Fruit fly (Drosophila melanogaster) whole organism, pupa: ENCODE measurements around the gene chinmo.

ENCODE experiments used
- CG15710 ChIP-seq: fragments of 200-800 bp; sonication (Bioruptor generic); optimal IDR thresholded peaks from 2 replicates; lab custom pipeline; 2018; ENCODE audit warnings: missing biosample characterization, mild to moderate bottlenecking, missing genetic modification characterization, moderate library complexity
- CG9948 ChIP-seq: fragments of 200-800 bp; sonication (Bioruptor generic); optimal IDR thresholded peaks from 2 replicates; lab custom pipeline; 2018; ENCODE audit warnings: missing biosample characterization, mild to moderate bottlenecking, missing genetic modification characterization, moderate library complexity
- D1 ChIP-seq: fragments of 200-800 bp; sonication (Bioruptor generic); optimal IDR thresholded peaks from 2 replicates; lab custom pipeline; 2018; ENCODE audit warnings: missing biosample characterization, mild to moderate bottlenecking, missing genetic modification characterization, moderate library complexity
- EcR ChIP-seq: fragments of 200-800 bp; sonication (Bioruptor generic); optimal IDR thresholded peaks from 3 replicates; lab custom pipeline; 2019; ENCODE audit warnings: missing biosample characterization, missing genetic modification characterization, mild to moderate bottlenecking, moderate library complexity, missing genetic modification reagents
- Pif1A ChIP-seq: fragments of 200-800 bp; sonication (Bioruptor generic); optimal IDR thresholded peaks from 3 replicates; lab custom pipeline; 2016; ENCODE audit warnings: missing biosample characterization, missing genetic modification characterization
- fd96Ca ChIP-seq: fragments of 200-800 bp; sonication (Bioruptor generic); IDR thresholded peaks from 3 replicates; pipeline ENCODE4 v1.3.6; 2022; ENCODE audit warnings: missing biosample characterization, missing genetic modification characterization

DNA sequence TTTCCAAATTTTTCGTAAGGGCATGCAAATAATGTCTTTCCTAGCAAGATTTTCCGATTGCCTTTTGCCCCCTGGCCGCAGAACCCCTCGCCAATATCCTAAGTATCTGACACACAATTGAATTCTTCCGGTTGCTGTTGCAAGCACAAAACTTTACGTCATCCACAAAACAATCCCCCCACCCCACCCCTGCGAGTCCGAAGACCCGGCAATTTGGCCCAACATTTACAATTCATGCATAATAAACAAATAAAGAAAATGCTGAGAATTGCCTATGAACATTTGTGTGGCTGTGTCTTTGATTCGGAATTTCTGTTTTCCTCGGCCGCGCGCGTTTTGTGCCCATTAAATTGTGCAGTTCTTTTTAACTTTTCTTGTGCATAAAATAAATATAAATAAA, 5.7 kb upstream of the chinmo start:
- TF ChIP-seq EcR (GFP tag; lab: Kevin White, UChicago) (no peak), fd96Ca (no peak), Pif1A (GFP tag; lab: Kevin White, UChicago) (no peak), CG9948 (no peak), D1 (no peak), CG15710 (no peak)
